Fruit fly (Drosophila melanogaster) whole organism, embryonic: Measurements from ENCODE around the gene CG9395.

ENCODE experiments used
- Ada2b ChIP-seq: fragments of 200-800 bp; sonication (Bioruptor generic); IDR thresholded peaks from 2 replicates; pipeline ENCODE4 v1.3.6; 2022; ENCODE audit warnings: missing biosample characterization, missing genetic modification characterization
- B-H2 ChIP-seq: fragments of 200-800 bp; sonication (Bioruptor generic); optimal IDR thresholded peaks from 2 replicates; lab custom pipeline; 2018; ENCODE audit warnings: missing biosample characterization, mild to moderate bottlenecking, missing genetic modification characterization
- CG10274 ChIP-seq: fragments of 200-800 bp; sonication (Bioruptor generic); optimal IDR thresholded peaks from 3 replicates; lab custom pipeline; 2017; ENCODE audit warnings: missing biosample characterization, mild to moderate bottlenecking, missing genetic modification characterization
- CG10959 ChIP-seq: fragments of 200-800 bp; sonication (Bioruptor generic); IDR thresholded peaks from 2 replicates; pipeline ENCODE4 v1.3.6; 2022; ENCODE audit warnings: missing biosample characterization, missing genetic modification characterization
- CG11247 ChIP-seq: fragments of 200-800 bp; sonication (Bioruptor generic); IDR thresholded peaks from 2 replicates; pipeline ENCODE4 v1.3.6; 2022; ENCODE audit warnings: missing biosample characterization, missing genetic modification characterization
- CG11504 ChIP-seq: fragments of 200-800 bp; sonication (Bioruptor generic); optimal IDR thresholded peaks from 3 replicates; lab custom pipeline; 2019; ENCODE audit warnings: missing biosample characterization, mild to moderate bottlenecking, missing genetic modification characterization, moderate library complexity
- CG12659 ChIP-seq: fragments of 200-800 bp; sonication (Bioruptor generic); optimal IDR thresholded peaks from 3 replicates; lab custom pipeline; 2017; ENCODE audit warnings: mild to moderate bottlenecking, missing biosample characterization, missing genetic modification reagents, missing genetic modification characterization
- CG13424 ChIP-seq: fragments of 200-800 bp; sonication (Bioruptor generic); optimal IDR thresholded peaks from 2 replicates; lab custom pipeline; 2019; ENCODE audit warnings: missing biosample characterization, mild to moderate bottlenecking, missing genetic modification characterization, moderate library complexity
- CG13624 ChIP-seq: fragments of 200-800 bp; sonication (Bioruptor generic); optimal IDR thresholded peaks from 2 replicates; lab custom pipeline; 2016; ENCODE audit warnings: missing biosample characterization, missing genetic modification characterization
- CG13775 ChIP-seq: fragments of 200-800 bp; sonication (Bioruptor generic); optimal IDR thresholded peaks from 3 replicates; lab custom pipeline; 2017; ENCODE audit warnings: missing biosample characterization, mild to moderate bottlenecking, missing genetic modification characterization
- CG14050 ChIP-seq: fragments of 200-800 bp; sonication (Bioruptor generic); IDR thresholded peaks from 3 replicates; pipeline ENCODE4 v1.3.6; 2022; ENCODE audit warnings: missing biosample characterization, missing genetic modification characterization
- CG14860 ChIP-seq: fragments of 200-800 bp; sonication (Bioruptor generic); IDR thresholded peaks from 3 replicates; pipeline ENCODE4 v1.3.6; 2022; ENCODE audit warnings: missing biosample characterization, missing genetic modification characterization; ENCODE audit not compliant: partially characterized antibody
- CG14965 ChIP-seq: fragments of 200-800 bp; sonication (Bioruptor generic); optimal IDR thresholded peaks from 2 replicates; lab custom pipeline; 2016; ENCODE audit warnings: missing biosample characterization, missing genetic modification characterization, borderline replicate concordance
- CG17802 ChIP-seq: fragments of 200-800 bp; sonication (Bioruptor generic); optimal IDR thresholded peaks from 2 replicates; lab custom pipeline; 2018; ENCODE audit warnings: missing biosample characterization, mild to moderate bottlenecking, missing genetic modification characterization, moderate library complexity
- CG18476 ChIP-seq: fragments of 200-800 bp; sonication (Bioruptor generic); optimal IDR thresholded peaks from 2 replicates; lab custom pipeline; 2016; ENCODE audit warnings: missing biosample characterization, mild to moderate bottlenecking, missing genetic modification characterization
- CG2875 ChIP-seq: fragments of 200-800 bp; sonication (Bioruptor generic); optimal IDR thresholded peaks from 2 replicates; lab custom pipeline; 2017; ENCODE audit warnings: missing biosample characterization, mild to moderate bottlenecking, missing genetic modification characterization, missing genetic modification reagents
- CG32532 ChIP-seq: fragments of 200-800 bp; sonication (Bioruptor generic); IDR thresholded peaks from 2 replicates; pipeline ENCODE4 v1.3.6; 2022; ENCODE audit warnings: missing biosample characterization, missing genetic modification characterization
- CG3281 ChIP-seq: fragments of 200-800 bp; sonication (Bioruptor generic); optimal IDR thresholded peaks from 3 replicates; lab custom pipeline; 2017; ENCODE audit warnings: missing biosample characterization, mild to moderate bottlenecking, missing genetic modification characterization
- CG6765 ChIP-seq: fragments of 200-800 bp; sonication (Bioruptor generic); optimal IDR thresholded peaks from 3 replicates; lab custom pipeline; 2017; ENCODE audit warnings: missing biosample characterization, mild to moderate bottlenecking, missing genetic modification characterization
- CG7556 ChIP-seq: fragments of 200-800 bp; sonication (Bioruptor generic); optimal IDR thresholded peaks from 2 replicates; lab custom pipeline; 2017; ENCODE audit warnings: missing biosample characterization, mild to moderate bottlenecking, missing genetic modification characterization
- CG9876 ChIP-seq: fragments of 200-800 bp; sonication (Bioruptor generic); optimal IDR thresholded peaks from 2 replicates; lab custom pipeline; 2016; ENCODE audit warnings: missing biosample characterization, missing genetic modification characterization
- CkIIα-i1 ChIP-seq: fragments of 200-800 bp; sonication (Bioruptor generic); IDR thresholded peaks from 2 replicates; pipeline ENCODE4 v1.3.6; 2022; ENCODE audit warnings: missing biosample characterization, missing genetic modification characterization
- Dad ChIP-seq: fragments of 200-800 bp; sonication (Bioruptor generic); optimal IDR thresholded peaks from 3 replicates; lab custom pipeline; 2016; ENCODE audit warnings: missing biosample characterization, missing genetic modification characterization
- Doc3 ChIP-seq: fragments of 200-800 bp; sonication (Bioruptor generic); IDR thresholded peaks from 3 replicates; pipeline ENCODE4 v1.3.6; 2022; ENCODE audit warnings: missing biosample characterization, missing genetic modification characterization; ENCODE audit not compliant: partially characterized antibody
- Dp ChIP-seq: fragments of 200-800 bp; sonication (Bioruptor generic); optimal IDR thresholded peaks from 2 replicates; lab custom pipeline; 2018; ENCODE audit warnings: missing biosample characterization, mild to moderate bottlenecking, missing genetic modification characterization, moderate library complexity
- Dref ChIP-seq: fragments of 200-800 bp; sonication (Bioruptor generic); IDR thresholded peaks from 2 replicates; pipeline ENCODE4 v1.3.6; 2022; ENCODE audit warnings: missing biosample characterization, missing genetic modification characterization
- Fer3 ChIP-seq: fragments of 200-800 bp; sonication (Bioruptor generic); optimal IDR thresholded peaks from 2 replicates; lab custom pipeline; 2018; ENCODE audit warnings: missing biosample characterization, mild to moderate bottlenecking, missing genetic modification characterization, moderate library complexity
- Gsc ChIP-seq: fragments of 200-800 bp; sonication (Bioruptor generic); IDR thresholded peaks from 2 replicates; pipeline ENCODE4 v1.3.6; 2022; ENCODE audit warnings: missing biosample characterization, missing genetic modification characterization
- Gug ChIP-seq: fragments of 200-800 bp; sonication (Bioruptor generic); IDR thresholded peaks from 4 replicates; pipeline ENCODE4 v1.3.6; 2022; ENCODE audit warnings: missing biosample characterization, missing genetic modification characterization
- NFAT ChIP-seq: fragments of 200-800 bp; sonication (Bioruptor generic); IDR thresholded peaks from 2 replicates; pipeline ENCODE4 v1.3.6; 2022; ENCODE audit warnings: missing biosample characterization, missing genetic modification characterization
- Ravus ChIP-seq: fragments of 200-800 bp; sonication (Bioruptor generic); IDR thresholded peaks from 2 replicates; pipeline ENCODE4 v1.3.6; 2022; ENCODE audit warnings: missing biosample characterization, missing genetic modification characterization
- Six4 ChIP-seq: fragments of 200-800 bp; sonication (Bioruptor generic); optimal IDR thresholded peaks from 2 replicates; lab custom pipeline; 2016; ENCODE audit warnings: missing biosample characterization, missing genetic modification characterization
- Stat92E ChIP-seq, 3 experiments: fragments of >200 bp in 2 of 3; fragments of 200-800 bp in 1 of 3; sonication (Bioruptor generic) in 1 of 3; optimal IDR thresholded peaks; 2 replicates each; lab custom pipeline; 2017 to 2019; ENCODE audit warnings: missing biosample characterization in 3 of 3, missing genetic modification characterization in 3 of 3, mild to moderate bottlenecking in 1 of 3, moderate library complexity in 1 of 3
- TFAM ChIP-seq: fragments of 200-800 bp; sonication (Bioruptor generic); optimal IDR thresholded peaks from 2 replicates; lab custom pipeline; 2017; ENCODE audit warnings: missing biosample characterization, missing genetic modification characterization, inconsistent platforms
- al ChIP-seq: fragments of 200-800 bp; sonication (Bioruptor generic); IDR thresholded peaks from 2 replicates; pipeline ENCODE4 v1.3.6; 2022; ENCODE audit warnings: missing biosample characterization, missing genetic modification characterization
- bbx ChIP-seq: fragments of 200-800 bp; sonication (Bioruptor generic); IDR thresholded peaks from 2 replicates; pipeline ENCODE4 v1.3.6; 2022; ENCODE audit warnings: missing biosample characterization, missing genetic modification characterization; ENCODE audit not compliant: partially characterized antibody
- cas ChIP-seq: fragments of 200-800 bp; sonication (Bioruptor generic); IDR thresholded peaks from 2 replicates; pipeline ENCODE4 v1.3.6; 2022; ENCODE audit warnings: missing biosample characterization, missing genetic modification characterization
- chn ChIP-seq: fragments of 200-800 bp; sonication (Bioruptor generic); optimal IDR thresholded peaks from 2 replicates; lab custom pipeline; 2016; ENCODE audit warnings: missing biosample characterization, missing genetic modification characterization
- crc ChIP-seq: fragments of 200-800 bp; sonication (Bioruptor generic); optimal IDR thresholded peaks from 2 replicates; lab custom pipeline; 2016; ENCODE audit warnings: missing biosample characterization, missing genetic modification characterization
- danr ChIP-seq: fragments of 200-800 bp; sonication (Bioruptor generic); IDR thresholded peaks from 2 replicates; pipeline ENCODE4 v1.3.6; 2022; ENCODE audit warnings: missing biosample characterization, missing genetic modification characterization
- dimm ChIP-seq: fragments of 200-800 bp; sonication (Bioruptor generic); IDR thresholded peaks from 2 replicates; pipeline ENCODE4 v1.3.6; 2022; ENCODE audit warnings: missing biosample characterization, missing genetic modification characterization
- eve ChIP-seq, 2 experiments: fragments of >200 bp; optimal IDR thresholded peaks; 2 replicates each; lab custom pipeline; 2017; ENCODE audit warnings: missing biosample characterization in 2 of 2, missing genetic modification characterization in 2 of 2
- exex ChIP-seq: fragments of 200-800 bp; sonication (Bioruptor generic); optimal IDR thresholded peaks from 4 replicates; lab custom pipeline; 2018; ENCODE audit warnings: missing biosample characterization, mild to moderate bottlenecking, missing genetic modification characterization, moderate library complexity
- eyg ChIP-seq: fragments of 200-800 bp; sonication (Bioruptor generic); optimal IDR thresholded peaks from 3 replicates; lab custom pipeline; 2016; ENCODE audit warnings: missing biosample characterization, missing genetic modification characterization
- ftz-f1 ChIP-seq: fragments of 200-800 bp; sonication (Bioruptor generic); optimal IDR thresholded peaks from 2 replicates; lab custom pipeline; 2016; ENCODE audit warnings: missing biosample characterization, missing genetic modification characterization
- nom ChIP-seq: fragments of 200-800 bp; sonication (Bioruptor generic); optimal IDR thresholded peaks from 2 replicates; lab custom pipeline; 2017; ENCODE audit warnings: missing biosample characterization, missing genetic modification characterization, mild to moderate bottlenecking, moderate library complexity, missing genetic modification reagents
- repo ChIP-seq: fragments of 200-800 bp; sonication (Bioruptor generic); optimal IDR thresholded peaks from 2 replicates; lab custom pipeline; 2016; ENCODE audit warnings: missing biosample characterization, missing genetic modification characterization
- scrt ChIP-seq: fragments of 200-800 bp; sonication (Bioruptor generic); optimal IDR thresholded peaks from 2 replicates; lab custom pipeline; 2018; ENCODE audit warnings: missing biosample characterization, mild to moderate bottlenecking, missing genetic modification characterization, moderate library complexity
- ssp ChIP-seq: fragments of 200-800 bp; sonication (Bioruptor generic); IDR thresholded peaks from 2 replicates; pipeline ENCODE4 v1.3.6; 2022; ENCODE audit warnings: missing biosample characterization, missing genetic modification characterization
- wdn ChIP-seq: fragments of 200-800 bp; sonication (Bioruptor generic); IDR thresholded peaks from 2 replicates; pipeline ENCODE4 v1.3.6; 2022; ENCODE audit warnings: missing biosample characterization, missing genetic modification characterization

The CG9395 gene

DNA sequence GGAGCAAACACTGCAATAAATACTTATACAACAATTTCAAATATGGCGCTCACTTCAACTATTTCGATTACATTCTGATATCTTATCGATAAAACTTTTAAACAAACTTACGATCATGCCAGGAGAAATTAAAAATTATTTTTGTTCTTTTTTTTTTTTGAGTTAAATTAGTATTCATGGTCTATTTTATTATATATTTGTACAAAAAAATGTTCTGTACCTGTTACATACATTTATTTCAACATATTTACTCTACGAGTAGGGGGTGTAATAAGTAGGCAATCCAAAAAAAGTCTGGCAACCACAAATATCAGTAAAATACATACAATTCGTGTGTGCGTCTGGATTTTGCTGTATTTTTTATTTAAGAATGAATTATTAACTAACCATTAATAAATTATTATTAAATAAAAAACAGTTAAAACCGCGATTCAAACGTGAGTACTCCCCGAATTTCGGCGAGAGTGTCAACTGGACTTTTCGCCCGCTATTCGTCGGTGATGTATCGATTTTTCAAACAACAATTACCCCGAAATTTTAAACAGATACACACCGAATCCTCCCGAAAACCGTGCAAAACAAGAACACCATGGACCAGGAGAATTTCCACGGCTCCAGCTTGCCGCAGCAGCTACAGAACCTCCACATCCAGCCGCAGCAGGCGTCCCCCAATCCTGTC is 27.6 kb upstream of the CG9395 start, which contains the start of gene loqs (continued):
- no peak for TF ChIP-seq al (GFP tag; lab: Robert Waterston, UW)
- TF ChIP-seq nom (GFP tag; lab: Kevin White, UChicago): no peak
- TF ChIP-seq CG14050 (GFP tag; lab: Robert Waterston, UW): no peak
- TF ChIP-seq Ada2b (GFP tag; lab: Robert Waterston, UW): peak; percentile 10; the same call in 1 of the 2 replicates
- no peak for TF ChIP-seq CG14860 (GFP tag; lab: Robert Waterston, UW)
- TF ChIP-seq CG11504 (tag; lab: Kevin White, UChicago): no peak
- no peak for TF ChIP-seq danr (GFP tag; lab: Robert Waterston, UW)
- no peak for TF ChIP-seq Gsc
- TF ChIP-seq CG2875 (GFP tag; lab: Kevin White, UChicago): no peak
- no peak for TF ChIP-seq CG32532 (GFP tag; lab: Robert Waterston, UW)
- no peak for TF ChIP-seq Ravus (GFP tag; lab: Robert Waterston, UW)
- no peak for TF ChIP-seq CG11247
- no peak for TF ChIP-seq wdn (GFP tag; lab: Robert Waterston, UW)
- peak; percentile 31 for TF ChIP-seq CG13424 (tag; lab: Kevin White, UChicago)
- TF ChIP-seq crc (GFP tag; lab: Kevin White, UChicago): no peak
- TF ChIP-seq CG6765 (GFP tag; lab: Kevin White, UChicago): no peak
- TF ChIP-seq dimm (GFP tag; lab: Robert Waterston, UW): no peak
- no peak for TF ChIP-seq CG13775 (GFP tag; lab: Kevin White, UChicago)
- no peak for TF ChIP-seq TFAM
- no peak for TF ChIP-seq CG7556 (GFP tag; lab: Kevin White, UChicago)
- peak; percentile 77 for TF ChIP-seq Dp (GFP tag; lab: Kevin White, UChicago)
- no peak for TF ChIP-seq CG9876 (GFP tag; lab: Kevin White, UChicago)
- TF ChIP-seq B-H2 (GFP tag; lab: Kevin White, UChicago): no peak
- TF ChIP-seq Six4 (GFP tag; lab: Kevin White, UChicago): no peak
- TF ChIP-seq Fer3 (tag; lab: Kevin White, UChicago): no peak
- TF ChIP-seq ftz-f1: no peak
- peak; percentile 39; the same call in 1 of the 3 replicates for TF ChIP-seq Doc3
- no peak for TF ChIP-seq CG3281 (GFP tag; lab: Kevin White, UChicago)
- TF ChIP-seq CG17802 (tag; lab: Kevin White, UChicago): no peak
- TF ChIP-seq CG18476 (GFP tag; lab: Kevin White, UChicago): no peak
- no peak for TF ChIP-seq exex
- no peak for TF ChIP-seq Dad
- TF ChIP-seq ssp (GFP tag; lab: Robert Waterston, UW): no peak
- no peak for TF ChIP-seq CG14965 (GFP tag; lab: Kevin White, UChicago)
- no peak for TF ChIP-seq repo (GFP tag; lab: Kevin White, UChicago)
- no peak for TF ChIP-seq eve (GFP tag; optimal IDR thresholded peaks at IDR 0.05; lab: Kevin White, UChicago)
- TF ChIP-seq CG13624 (GFP tag; lab: Kevin White, UChicago): no peak
- no peak for TF ChIP-seq CG10959 (GFP tag; lab: Robert Waterston, UW)
- TF ChIP-seq cas (GFP tag; lab: Robert Waterston, UW): no peak
- no peak for TF ChIP-seq NFAT (GFP tag; lab: Robert Waterston, UW)
- TF ChIP-seq eyg: no peak
- TF ChIP-seq CkIIα-i1 (GFP tag; lab: Robert Waterston, UW): no peak
- TF ChIP-seq bbx (GFP tag; lab: Robert Waterston, UW): no peak
- no peak for TF ChIP-seq CG10274
- TF ChIP-seq Dref (GFP tag; lab: Robert Waterston, UW): peak; percentile 55
- TF ChIP-seq chn (GFP tag; lab: Kevin White, UChicago): no peak
- TF ChIP-seq Gug (GFP tag; lab: Robert Waterston, UW): no peak
- no peak for TF ChIP-seq scrt
- TF ChIP-seq CG12659 (GFP tag; lab: Kevin White, UChicago): peak; percentile 49
- no peak for TF ChIP-seq Stat92E (GFP tag; optimal IDR thresholded peaks at IDR 0.05; lab: Kevin White, UChicago)
